Worm (Caenorhabditis elegans) whole organism, midembryonic: ENCODE results near the gene Y73B6BL.12.

ENCODE experiments used
- T22C8.4 ChIP-seq: fragments of 200-800 bp; sonication (Bioruptor generic); IDR thresholded peaks from 2 replicates; pipeline ENCODE4 v1.3.6; 2022; ENCODE audit warnings: missing genetic modification characterization, missing compliant biosample characterization
- cog-1 ChIP-seq: sonication (generic microtip); optimal IDR thresholded peaks from 2 replicates; lab custom pipeline; 2016; ENCODE audit warnings: missing genetic modification characterization, missing compliant biosample characterization
- flt-1 ChIP-seq: fragments of 200-800 bp; sonication (Bioruptor generic); IDR thresholded peaks from 2 replicates; pipeline ENCODE4 v1.3.6; 2022; ENCODE audit warnings: missing genetic modification characterization, missing compliant biosample characterization
- klf-2 ChIP-seq: fragments of 200-800 bp; sonication (Bioruptor generic); conservative IDR thresholded peaks from 2 replicates; pipeline ENCODE4 v1.3.6; 2022; ENCODE audit warnings: missing genetic modification reagents, missing genetic modification characterization, missing compliant biosample characterization
- med-1 ChIP-seq: sonication (generic microtip); optimal IDR thresholded peaks from 2 replicates; lab custom pipeline; 2017; ENCODE audit warnings: missing genetic modification characterization, mild to moderate bottlenecking, missing compliant biosample characterization, antibody characterized with exemption, missing genetic modification reagents; ENCODE audit not compliant: insufficient read depth
- ref-1 ChIP-seq: fragments of 200-800 bp; sonication (Bioruptor generic); conservative IDR thresholded peaks from 2 replicates; pipeline ENCODE4 v1.3.6; 2022; ENCODE audit warnings: missing genetic modification reagents, missing genetic modification characterization, missing compliant biosample characterization
- tab-1 ChIP-seq: fragments of 200-800 bp; sonication (Bioruptor generic); IDR thresholded peaks from 2 replicates; pipeline ENCODE4 v1.3.6; 2022; ENCODE audit warnings: missing genetic modification characterization, missing compliant biosample characterization
- ztf-23 ChIP-seq: fragments of 200-800 bp; sonication (Bioruptor generic); IDR thresholded peaks from 2 replicates; pipeline ENCODE4 v1.3.6; 2022; ENCODE audit warnings: missing genetic modification reagents, missing genetic modification characterization, missing compliant biosample characterization
- ztf-29 ChIP-seq: fragments of 200-800 bp; sonication (Bioruptor generic); IDR thresholded peaks from 2 replicates; pipeline ENCODE4 v1.3.6; 2022; ENCODE audit warnings: missing genetic modification reagents, missing genetic modification characterization, missing compliant biosample characterization

DNA sequence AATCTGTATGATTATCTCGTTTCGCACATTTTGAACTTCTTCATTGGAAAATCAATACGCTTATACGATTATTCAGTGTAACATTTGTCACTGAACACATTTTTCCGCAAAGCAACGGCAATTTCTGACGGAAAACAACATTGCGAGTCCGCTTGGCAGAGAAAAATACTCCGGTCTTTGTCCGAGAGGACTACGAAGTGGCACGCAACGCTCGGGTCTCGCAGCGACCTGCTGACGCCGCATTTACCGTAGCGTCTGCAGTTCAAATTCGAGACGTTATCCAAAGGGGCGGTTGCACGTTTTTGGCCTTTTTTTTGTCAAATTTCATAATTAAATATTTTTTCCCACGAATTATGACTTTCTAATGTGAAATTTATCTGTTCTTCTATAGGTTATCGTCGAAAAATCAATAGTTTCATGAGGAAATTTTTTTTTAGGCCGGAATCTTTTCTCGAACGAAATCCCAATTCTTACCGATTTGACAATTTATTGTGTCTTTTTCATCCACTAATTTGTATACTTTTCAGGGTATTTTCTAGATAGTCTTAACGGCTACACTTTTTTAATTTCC, 6.5 kb upstream of the Y73B6BL.12 start, which contains the start of gene sqd-1:
- TF ChIP-seq flt-1 (peak; percentile 78), T22C8.4 (GFP tag; lab: Robert Waterston, UW) (no peak), ref-1 (GFP tag; lab: Robert Waterston, UW) (no peak), med-1 (GFP tag; lab: Kevin White, UChicago) (no peak), tab-1 (GFP tag; lab: Robert Waterston, UW) (no peak), ztf-23 (GFP tag; lab: Robert Waterston, UW) (peak; percentile 85), cog-1 (tag; lab: Kevin White, UChicago) (peak; percentile 60), ztf-29 (GFP tag; lab: Robert Waterston, UW) (no peak), klf-2 (GFP tag; lab: Robert Waterston, UW) (no peak)
